Worm (Caenorhabditis elegans): ENCODE measurements around the gene dot-1.2.

DNA sequence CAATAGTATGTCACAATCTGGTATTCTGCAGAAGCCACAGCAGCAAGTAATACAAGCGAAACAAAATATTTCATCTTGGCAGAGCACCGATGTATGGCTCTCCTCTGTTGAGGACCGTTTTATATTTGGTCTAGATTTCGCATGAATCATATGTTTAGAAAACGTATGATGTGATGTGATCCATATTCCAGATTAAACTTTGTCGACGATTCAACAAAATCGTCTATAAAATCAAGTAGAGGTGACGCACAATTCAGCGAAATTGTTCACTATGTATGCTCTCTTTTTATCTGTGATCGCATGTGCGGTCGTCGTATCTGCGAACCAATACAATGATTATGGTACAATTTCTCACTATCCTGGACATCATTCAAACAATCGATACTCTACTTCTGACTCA lies 10.7 kb upstream of the dot-1.2 start, which contains the start of the genes Y62H9A.3 and Y62H9A.4:
- TF ChIP-seq ets-4 (tag; optimal IDR thresholded peaks at IDR 0.05), result no peak
- no peak for TF ChIP-seq sox-4 (tag; optimal IDR thresholded peaks at IDR 0.05)
- no peak for TF ChIP-seq pha-4 (tag; optimal IDR thresholded peaks at IDR 0.05)
- no peak for TF ChIP-seq dve-1 (tag; optimal IDR thresholded peaks at IDR 0.05)

All from whole organism, late embryonic.